Fruit fly (Drosophila melanogaster) whole organism, wandering third instar larva: ENCODE measurements around the gene CG11905.

Experiments
- HLH106 ChIP-seq: fragments of 200-800 bp; optimal IDR thresholded peaks from 3 replicates; lab custom pipeline; 2019; ENCODE audit warnings: missing biosample characterization, mild to moderate bottlenecking, missing genetic modification characterization, moderate library complexity
- Hr78 ChIP-seq: fragments of >200 bp; optimal IDR thresholded peaks from 2 replicates; lab custom pipeline; 2017; ENCODE audit warnings: missing biosample characterization, missing genetic modification characterization
- N ChIP-seq: fragments of >200 bp; optimal IDR thresholded peaks from 2 replicates; lab custom pipeline; 2018; ENCODE audit warnings: missing biosample characterization, missing external identifiers, missing genetic modification characterization
- psq ChIP-seq: fragments of 200-800 bp; sonication (Bioruptor generic); optimal IDR thresholded peaks from 3 replicates; lab custom pipeline; 2017; ENCODE audit warnings: missing biosample characterization, mild to moderate bottlenecking, missing genetic modification characterization, moderate library complexity
- usp ChIP-seq: fragments of >200 bp; optimal IDR thresholded peaks from 2 replicates; lab custom pipeline; 2017; ENCODE audit warnings: missing biosample characterization, missing genetic modification characterization

dm6 chr3L:16974645-16975151 lies 39.4 kb upstream of the CG11905 start:
- no peak for TF ChIP-seq usp (GFP tag; lab: Kevin White, UChicago)
- TF ChIP-seq HLH106 = no peak
- TF ChIP-seq Hr78 (GFP tag; lab: Kevin White, UChicago) = no peak
- TF ChIP-seq N (GFP tag; lab: Kevin White, UChicago) = no peak
- TF ChIP-seq psq = no peak
